Fruit fly (Drosophila melanogaster) whole organism, embryonic: ENCODE results near the gene inaE.

ENCODE experiments used
- Blimp-1 ChIP-seq: fragments of 200-800 bp; sonication (Bioruptor generic); optimal IDR thresholded peaks from 3 replicates; lab custom pipeline; 2018; ENCODE audit warnings: missing biosample characterization, missing genetic modification characterization, mild to moderate bottlenecking, moderate library complexity, missing genetic modification reagents
- CG10431 ChIP-seq: fragments of 200-800 bp; sonication (Bioruptor generic); optimal IDR thresholded peaks from 3 replicates; lab custom pipeline; 2018; ENCODE audit warnings: missing biosample characterization, mild to moderate bottlenecking, missing genetic modification characterization
- CG11696 ChIP-seq: fragments of 200-800 bp; sonication (Bioruptor generic); IDR thresholded peaks from 2 replicates; pipeline ENCODE4 v1.3.6; 2022; ENCODE audit warnings: missing biosample characterization, missing genetic modification characterization
- CG30431 ChIP-seq: fragments of 200-800 bp; sonication (Bioruptor generic); optimal IDR thresholded peaks from 2 replicates; lab custom pipeline; 2017; ENCODE audit warnings: missing biosample characterization, missing genetic modification characterization
- CG33557 ChIP-seq: fragments of 200-800 bp; sonication (Bioruptor generic); optimal IDR thresholded peaks from 2 replicates; lab custom pipeline; 2019; ENCODE audit warnings: missing biosample characterization, mild to moderate bottlenecking, missing genetic modification characterization, moderate library complexity
- CG34422 ChIP-seq: fragments of 200-800 bp; sonication (Bioruptor generic); IDR thresholded peaks from 3 replicates; pipeline ENCODE4 v1.3.6; 2022; ENCODE audit warnings: missing biosample characterization, missing genetic modification characterization
- CG4360 ChIP-seq: fragments of 200-800 bp; sonication (Bioruptor generic); IDR thresholded peaks from 2 replicates; pipeline ENCODE4 v1.3.6; 2022; ENCODE audit warnings: missing biosample characterization, missing genetic modification characterization
- CG4404 ChIP-seq: fragments of 200-800 bp; sonication (Bioruptor generic); IDR thresholded peaks from 2 replicates; pipeline ENCODE4 v1.3.6; 2022; ENCODE audit warnings: missing biosample characterization, missing genetic modification characterization
- CG4854 ChIP-seq: fragments of 200-800 bp; sonication (Bioruptor generic); optimal IDR thresholded peaks from 2 replicates; lab custom pipeline; 2016; ENCODE audit warnings: missing biosample characterization, missing genetic modification characterization, inconsistent platforms
- CG5180 ChIP-seq: fragments of 200-800 bp; sonication (Bioruptor generic); optimal IDR thresholded peaks from 3 replicates; lab custom pipeline; 2017; ENCODE audit warnings: missing biosample characterization, missing genetic modification characterization, mild to moderate bottlenecking, moderate library complexity, missing genetic modification reagents
- CG8388 ChIP-seq: fragments of 200-800 bp; sonication (Bioruptor generic); optimal IDR thresholded peaks from 2 replicates; lab custom pipeline; 2019; ENCODE audit warnings: missing biosample characterization, mild to moderate bottlenecking, missing genetic modification characterization, moderate library complexity
- CG8478 ChIP-seq: fragments of >200 bp; optimal IDR thresholded peaks from 2 replicates; lab custom pipeline; 2018
- CoRest ChIP-seq: fragments of 200-800 bp; sonication (Bioruptor generic); optimal IDR thresholded peaks from 3 replicates; lab custom pipeline; 2018; ENCODE audit warnings: missing biosample characterization, mild to moderate bottlenecking, missing genetic modification characterization, moderate library complexity
- Dbx ChIP-seq: fragments of 200-800 bp; sonication (Bioruptor generic); IDR thresholded peaks from 3 replicates; pipeline ENCODE4 v1.3.6; 2022; ENCODE audit warnings: missing biosample characterization, missing genetic modification characterization
- Dip3 ChIP-seq: fragments of 200-800 bp; sonication (Bioruptor generic); optimal IDR thresholded peaks from 3 replicates; lab custom pipeline; 2016; ENCODE audit warnings: missing biosample characterization, missing genetic modification characterization
- Doc2 ChIP-seq: fragments of 200-800 bp; sonication (Bioruptor generic); IDR thresholded peaks from 2 replicates; pipeline ENCODE4 v1.3.6; 2022; ENCODE audit warnings: missing biosample characterization, missing genetic modification characterization
- E2f2 ChIP-seq: fragments of 200-800 bp; sonication (Bioruptor generic); IDR thresholded peaks from 2 replicates; pipeline ENCODE4 v1.3.6; 2022; ENCODE audit warnings: missing biosample characterization, missing genetic modification characterization
- HLH54F ChIP-seq: fragments of 200-800 bp; sonication (Bioruptor generic); optimal IDR thresholded peaks from 3 replicates; lab custom pipeline; 2016; ENCODE audit warnings: missing biosample characterization, missing genetic modification characterization
- Lhr ChIP-seq: fragments of 200-800 bp; sonication (Bioruptor generic); optimal IDR thresholded peaks from 3 replicates; lab custom pipeline; 2017; ENCODE audit warnings: mild to moderate bottlenecking, missing biosample characterization, missing genetic modification reagents, missing genetic modification characterization
- MBD-R2 ChIP-seq: fragments of 200-800 bp; sonication (Bioruptor generic); IDR thresholded peaks from 2 replicates; pipeline ENCODE4 v1.3.6; 2022; ENCODE audit warnings: missing biosample characterization, missing genetic modification characterization
- MESR4 ChIP-seq: fragments of 200-800 bp; sonication (Bioruptor generic); optimal IDR thresholded peaks from 2 replicates; lab custom pipeline; 2018; ENCODE audit warnings: missing biosample characterization, mild to moderate bottlenecking, missing genetic modification characterization, moderate library complexity
- Med ChIP-seq: fragments of 200-800 bp; sonication (Bioruptor generic); peaks from one replicate; lab custom pipeline; 2016; ENCODE audit warnings: missing biosample characterization, missing genetic modification characterization, mild to moderate bottlenecking, inconsistent platforms, moderate library complexity
- Mrtf ChIP-seq: fragments of 200-800 bp; sonication (Bioruptor generic); IDR thresholded peaks from 3 replicates; pipeline ENCODE4 v1.3.6; 2022; ENCODE audit warnings: missing biosample characterization, missing genetic modification characterization
- Myb ChIP-seq: fragments of 200-800 bp; sonication (Bioruptor generic); optimal IDR thresholded peaks from 2 replicates; lab custom pipeline; 2016; ENCODE audit warnings: missing biosample characterization, missing genetic modification characterization
- NC2α ChIP-seq: fragments of 200-800 bp; sonication (Bioruptor generic); optimal IDR thresholded peaks from 2 replicates; lab custom pipeline; 2016; ENCODE audit warnings: missing biosample characterization, missing genetic modification characterization
- Sin3A ChIP-seq: fragments of >200 bp; optimal IDR thresholded peaks from 2 replicates; lab custom pipeline; 2018
- Vsx1 ChIP-seq: fragments of 200-800 bp; sonication (Bioruptor generic); optimal IDR thresholded peaks from 2 replicates; lab custom pipeline; 2017; ENCODE audit warnings: missing biosample characterization, mild to moderate bottlenecking, missing genetic modification characterization, missing genetic modification reagents
- ab ChIP-seq: fragments of 200-800 bp; sonication (Bioruptor generic); optimal IDR thresholded peaks from 2 replicates; lab custom pipeline; 2016; ENCODE audit warnings: missing biosample characterization, missing genetic modification characterization
- aop ChIP-seq: fragments of 200-800 bp; sonication (Bioruptor generic); IDR thresholded peaks from 2 replicates; pipeline ENCODE4 v1.3.6; 2022; ENCODE audit warnings: missing biosample characterization, missing genetic modification characterization
- ara ChIP-seq: fragments of 200-800 bp; sonication (Bioruptor generic); IDR thresholded peaks from 2 replicates; pipeline ENCODE4 v1.3.6; 2022; ENCODE audit warnings: missing biosample characterization, missing genetic modification characterization
- az2 ChIP-seq: fragments of 200-800 bp; sonication (Bioruptor generic); optimal IDR thresholded peaks from 3 replicates; lab custom pipeline; 2016; ENCODE audit warnings: missing biosample characterization, missing genetic modification characterization
- dimm ChIP-seq: fragments of 200-800 bp; sonication (Bioruptor generic); IDR thresholded peaks from 2 replicates; pipeline ENCODE4 v1.3.6; 2022; ENCODE audit warnings: missing biosample characterization, missing genetic modification characterization
- dysf ChIP-seq: fragments of 200-800 bp; sonication (Bioruptor generic); IDR thresholded peaks from 3 replicates; pipeline ENCODE4 v1.3.6; 2022; ENCODE audit warnings: missing biosample characterization, missing genetic modification characterization
- grau ChIP-seq: fragments of 200-800 bp; optimal IDR thresholded peaks from 3 replicates; lab custom pipeline; 2019; ENCODE audit warnings: missing biosample characterization, mild to moderate bottlenecking, missing genetic modification characterization, moderate library complexity
- grn ChIP-seq: fragments of 200-800 bp; sonication (Bioruptor generic); optimal IDR thresholded peaks from 3 replicates; lab custom pipeline; 2017; ENCODE audit warnings: missing biosample characterization, missing genetic modification characterization
- hbn ChIP-seq: fragments of 200-800 bp; sonication (Bioruptor generic); IDR thresholded peaks from 2 replicates; pipeline ENCODE4 v1.3.6; 2022; ENCODE audit warnings: missing biosample characterization, missing genetic modification characterization; ENCODE audit not compliant: partially characterized antibody
- jigr1 ChIP-seq: fragments of 200-800 bp; sonication (Bioruptor generic); IDR thresholded peaks from 3 replicates; pipeline ENCODE4 v1.3.6; 2022; ENCODE audit warnings: missing biosample characterization, missing genetic modification characterization
- kay ChIP-seq: fragments of 200-800 bp; sonication (Bioruptor generic); optimal IDR thresholded peaks from 2 replicates; lab custom pipeline; 2016; ENCODE audit warnings: missing biosample characterization, missing genetic modification characterization
- luna ChIP-seq: fragments of 200-800 bp; sonication (Bioruptor generic); optimal IDR thresholded peaks from 2 replicates; lab custom pipeline; 2016; ENCODE audit warnings: missing biosample characterization, missing genetic modification characterization
- nmo ChIP-seq: fragments of 200-800 bp; sonication (Bioruptor generic); optimal IDR thresholded peaks from 2 replicates; lab custom pipeline; 2018; ENCODE audit warnings: missing biosample characterization, mild to moderate bottlenecking, missing genetic modification characterization, moderate library complexity
- nom ChIP-seq: fragments of 200-800 bp; sonication (Bioruptor generic); optimal IDR thresholded peaks from 2 replicates; lab custom pipeline; 2017; ENCODE audit warnings: missing biosample characterization, missing genetic modification characterization, mild to moderate bottlenecking, moderate library complexity, missing genetic modification reagents
- onecut ChIP-seq: fragments of 200-800 bp; sonication (Bioruptor generic); IDR thresholded peaks from 2 replicates; pipeline ENCODE4 v1.3.6; 2022; ENCODE audit warnings: missing biosample characterization, missing genetic modification characterization
- pita ChIP-seq: fragments of 200-800 bp; sonication (Bioruptor generic); optimal IDR thresholded peaks from 2 replicates; lab custom pipeline; 2017; ENCODE audit warnings: missing biosample characterization, mild to moderate bottlenecking, missing genetic modification characterization
- pnt ChIP-seq: fragments of 200-800 bp; sonication (Bioruptor generic); optimal IDR thresholded peaks from 3 replicates; lab custom pipeline; 2016; ENCODE audit warnings: missing biosample characterization, missing genetic modification characterization
- salm ChIP-seq: fragments of 200-800 bp; sonication (Bioruptor generic); optimal IDR thresholded peaks from 2 replicates; lab custom pipeline; 2018; ENCODE audit warnings: missing biosample characterization, mild to moderate bottlenecking, missing genetic modification characterization
- sens ChIP-seq: fragments of 200-800 bp; sonication (Bioruptor generic); peaks from one replicate; lab custom pipeline; 2016; ENCODE audit warnings: missing biosample characterization, missing genetic modification characterization
- slbo ChIP-seq: fragments of 200-800 bp; sonication (Bioruptor generic); IDR thresholded peaks from 2 replicates; pipeline ENCODE4 v1.3.6; 2022; ENCODE audit warnings: missing biosample characterization, missing genetic modification characterization
- sr ChIP-seq: fragments of 200-800 bp; sonication (Bioruptor generic); IDR thresholded peaks from 3 replicates; pipeline ENCODE4 v1.3.6; 2022; ENCODE audit warnings: missing biosample characterization, missing genetic modification characterization
- tll ChIP-seq, 2 experiments: fragments of 200-800 bp in 1 of 2; fragments of >200 bp in 1 of 2; sonication (Bioruptor generic) in 1 of 2; optimal IDR thresholded peaks; 2 replicates each; lab custom pipeline; 2017 to 2019; ENCODE audit warnings: missing biosample characterization in 2 of 2, missing genetic modification characterization in 2 of 2, mild to moderate bottlenecking in 1 of 2, moderate library complexity in 1 of 2
- tx ChIP-seq: fragments of 200-800 bp; sonication (Bioruptor generic); optimal IDR thresholded peaks from 2 replicates; lab custom pipeline; 2016; ENCODE audit warnings: missing biosample characterization, missing genetic modification characterization

inaE gene

dm6 chrX:13822753-13823152, 39.2 kb downstream of the inaE start, which contains the start of gene Nup93-1 (continued):
- TF ChIP-seq dysf (GFP tag; lab: Robert Waterston, UW) (no peak), CG30431 (GFP tag; lab: Kevin White, UChicago) (no peak), dimm (GFP tag; lab: Robert Waterston, UW) (no peak), HLH54F (GFP tag; lab: Kevin White, UChicago) (no peak), MBD-R2 (GFP tag; lab: Robert Waterston, UW) (peak; percentile 54), onecut (GFP tag; lab: Robert Waterston, UW) (no peak), Mrtf (GFP tag; lab: Robert Waterston, UW) (no peak), sr (GFP tag; lab: Robert Waterston, UW) (no peak), Med (GFP tag; lab: Kevin White, UChicago) (peak; percentile 52), E2f2 (GFP tag; lab: Robert Waterston, UW) (peak; percentile 43), MESR4 (GFP tag; lab: Kevin White, UChicago) (peak; percentile 30), aop (GFP tag; lab: Robert Waterston, UW) (no peak), Doc2 (GFP tag; lab: Robert Waterston, UW) (no peak), CG33557 (GFP tag; lab: Kevin White, UChicago) (no peak), Sin3A (peak; percentile 23), CG34422 (peak; percentile 52; the same call in 1 of the 3 replicates)
- TF ChIP-seq, all 482 proteins: peak for 9

dm6 chrX:13828870-13829269, 45.4 kb downstream of the inaE start:
- peak; percentile 25 for TF ChIP-seq CG8478 (lab: Kevin White, UChicago)
- no peak for TF ChIP-seq CG11696 (GFP tag; lab: Robert Waterston, UW)
- TF ChIP-seq, all 482 proteins: peak for 1

- TF ChIP-seq jigr1 (GFP tag; lab: Robert Waterston, UW) = no peak
- no peak for TF ChIP-seq Dip3 (GFP tag; lab: Kevin White, UChicago)
- TF ChIP-seq tx (GFP tag; lab: Kevin White, UChicago) = no peak
- TF ChIP-seq sens (GFP tag; lab: Kevin White, UChicago) = peak; percentile 20
- TF ChIP-seq NC2α (GFP tag; lab: Kevin White, UChicago) = no peak
- TF ChIP-seq grau (tag; lab: Kevin White, UChicago) = no peak
- peak; percentile 42 for TF ChIP-seq Myb (GFP tag; lab: Kevin White, UChicago)
- TF ChIP-seq ara (GFP tag; lab: Robert Waterston, UW) = no peak
- no peak for TF ChIP-seq CG4854 (GFP tag; lab: Kevin White, UChicago)
- no peak for TF ChIP-seq Vsx1 (GFP tag; lab: Kevin White, UChicago)
- no peak for TF ChIP-seq luna
- no peak for TF ChIP-seq ab (GFP tag; lab: Kevin White, UChicago)
- no peak for TF ChIP-seq CG4404
- no peak for TF ChIP-seq kay
- TF ChIP-seq Lhr = no peak
- TF ChIP-seq CG8388 (GFP tag; lab: Kevin White, UChicago) = no peak
- TF ChIP-seq nom = peak; percentile 1
- no peak for TF ChIP-seq tll (GFP tag; optimal IDR thresholded peaks at IDR 0.05; lab: Kevin White, UChicago)
- no peak for TF ChIP-seq Blimp-1 (GFP tag; lab: Kevin White, UChicago)
- TF ChIP-seq grn (GFP tag; lab: Kevin White, UChicago) = no peak
- no peak for TF ChIP-seq hbn
- no peak for TF ChIP-seq CG4360 (GFP tag; lab: Robert Waterston, UW)
- no peak for TF ChIP-seq nmo (GFP tag; lab: Kevin White, UChicago)
- no peak for TF ChIP-seq pnt (GFP tag; lab: Kevin White, UChicago)
- no peak for TF ChIP-seq pita (GFP tag; lab: Kevin White, UChicago)
- no peak for TF ChIP-seq CoRest (tag; lab: Kevin White, UChicago)
- no peak for TF ChIP-seq CG5180
- no peak for TF ChIP-seq Dbx (GFP tag; lab: Robert Waterston, UW)
- TF ChIP-seq slbo (GFP tag; lab: Robert Waterston, UW) = no peak
- no peak for TF ChIP-seq az2 (GFP tag; lab: Kevin White, UChicago)
- TF ChIP-seq salm = no peak
- no peak for TF ChIP-seq CG10431
These were observed 46.5 kb downstream of the inaE start, which contains the start of gene jub for dm6 chrX:13830029-13830428. TSS of gene jub (minus strand) at chrX:13830317.
